Fruit fly (Drosophila melanogaster): ENCODE data around the gene CG13133.

CG13133 gene

DNA sequence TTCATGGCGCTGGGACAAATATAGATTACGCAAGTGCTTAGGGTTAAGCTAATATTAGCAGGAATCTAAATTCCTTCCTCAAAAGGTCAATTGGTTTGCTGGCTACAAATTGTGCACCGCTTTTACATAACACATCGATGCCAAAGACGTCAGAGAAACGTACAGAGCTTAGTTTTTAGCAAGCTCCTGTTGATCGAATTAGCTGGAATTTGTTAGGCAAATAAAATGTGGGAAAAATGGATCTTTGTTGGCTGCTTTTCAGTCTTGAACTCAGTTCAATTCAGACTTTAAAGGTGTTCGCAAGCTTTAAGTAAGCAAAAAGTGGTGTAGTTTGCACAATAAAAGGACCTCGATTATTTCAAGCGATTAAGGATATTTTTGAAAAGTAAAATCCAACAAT lies 1.6 kb upstream of the CG13133 start, which contains the start of gene CG34109:
Gene CG34109 (plus strand): TSS at position 301 of the 400 bp plus-strand sequence.
- TF ChIP-seq CG11617 (GFP tag; optimal IDR thresholded peaks at IDR 0.05) (no peak), Mnt (GFP tag; optimal IDR thresholded peaks at IDR 0.05) (no peak), kay (GFP tag; ENCODE audit: borderline replicate concordance) (no peak), bab1 (GFP tag; optimal IDR thresholded peaks at IDR 0.05) (no peak), tj (GFP tag; optimal IDR thresholded peaks at IDR 0.05) (no peak)

DNA sequence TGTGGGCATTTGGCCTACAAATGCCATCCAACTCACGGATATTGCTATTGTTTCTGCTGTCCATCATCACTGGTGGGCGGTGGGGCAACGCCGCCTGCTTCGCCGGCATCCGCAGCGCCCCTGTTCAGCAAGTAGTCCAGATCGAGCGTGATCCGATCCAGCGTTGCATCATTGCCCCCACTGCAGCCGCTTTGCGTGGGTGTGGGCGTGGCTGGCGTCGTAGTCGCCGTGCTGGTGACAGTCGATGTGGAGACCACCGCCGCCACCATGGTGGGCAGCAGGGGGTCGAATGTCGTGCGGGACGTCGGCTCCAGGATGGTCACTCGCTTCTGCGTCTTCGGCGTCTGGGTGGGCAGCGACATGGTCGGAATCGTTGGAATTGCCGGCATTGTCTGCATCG lies 27.4 kb downstream of the CG13133 start:
- no peak for TF ChIP-seq CG11617 (GFP tag; optimal IDR thresholded peaks at IDR 0.05)
- no peak for TF ChIP-seq ovo (GFP tag; optimal IDR thresholded peaks at IDR 0.05)
- TF ChIP-seq Hr96 (GFP tag; optimal IDR thresholded peaks at IDR 0.05), result no peak
- no peak for TF ChIP-seq CG33017 (tag; optimal IDR thresholded peaks at IDR 0.05)
- no peak for TF ChIP-seq tj (GFP tag; optimal IDR thresholded peaks at IDR 0.05)
- no peak for TF ChIP-seq bab1 (GFP tag; optimal IDR thresholded peaks at IDR 0.05)
- no peak for TF ChIP-seq CG7045 (GFP tag; optimal IDR thresholded peaks at IDR 0.05)
- no peak for TF ChIP-seq CG12768 (GFP tag; optimal IDR thresholded peaks at IDR 0.05)
- TF ChIP-seq CG7101 (tag; optimal IDR thresholded peaks at IDR 0.05), result no peak
- TF ChIP-seq pad (GFP tag; optimal IDR thresholded peaks at IDR 0.05), result no peak
- TF ChIP-seq CG14711 (tag; optimal IDR thresholded peaks at IDR 0.05), result no peak
- TF ChIP-seq Crg-1 (GFP tag; optimal IDR thresholded peaks at IDR 0.05), result no peak

DNA sequence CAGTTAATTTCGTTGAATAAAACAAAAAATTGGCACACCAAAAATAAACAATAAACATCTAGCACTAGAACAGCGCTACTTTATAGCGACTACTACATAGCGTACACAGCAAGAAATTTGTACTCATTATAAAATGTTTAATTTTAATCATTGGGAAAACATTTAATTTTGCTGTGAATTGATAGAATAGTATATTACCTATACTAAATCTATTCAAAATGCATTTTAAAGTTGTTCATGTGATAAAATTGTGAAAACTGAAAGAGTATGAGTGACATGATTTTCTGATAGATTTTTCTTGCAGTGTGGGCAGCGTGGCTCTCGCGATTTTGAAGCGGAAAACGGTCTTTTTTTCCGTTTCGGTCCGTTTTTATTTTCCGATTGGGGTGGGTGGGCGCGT lies 30.9 kb downstream of the CG13133 start:
- TF ChIP-seq CG7101 (tag; optimal IDR thresholded peaks at IDR 0.05) (no peak), Clk (GFP tag; optimal IDR thresholded peaks at IDR 0.05) (no peak), bab1 (GFP tag; optimal IDR thresholded peaks at IDR 0.05) (peak; percentile 29), tj (GFP tag; optimal IDR thresholded peaks at IDR 0.05) (no peak)

DNA sequence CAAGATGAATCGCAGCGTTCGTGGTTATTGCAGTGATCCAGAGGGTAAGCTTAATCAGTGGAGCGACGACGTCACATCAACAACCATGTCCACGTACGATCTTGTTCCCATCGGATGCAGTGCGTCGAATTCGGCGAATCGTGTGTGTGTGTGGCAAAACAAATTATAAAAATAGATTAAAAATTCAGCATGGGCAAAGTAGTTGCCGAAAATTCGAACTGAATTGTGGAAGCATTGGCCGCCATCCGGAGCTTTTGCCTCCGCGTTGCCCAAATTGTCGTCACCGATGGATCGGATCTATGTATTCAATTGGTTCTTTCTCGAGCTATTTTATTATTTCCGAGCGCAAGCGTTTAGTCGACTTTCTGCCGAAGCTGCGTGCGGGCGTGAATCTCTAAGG lies 31.7 kb downstream of the CG13133 start, which contains the start of gene Spn31A:
Gene Spn31A (plus strand): TSS at position 301 of the 400 bp plus-strand sequence.
- TF ChIP-seq toe (GFP tag; optimal IDR thresholded peaks at IDR 0.05), result no peak
- no peak for TF ChIP-seq Clk (GFP tag; optimal IDR thresholded peaks at IDR 0.05)
- TF ChIP-seq CG33017 (tag; optimal IDR thresholded peaks at IDR 0.05), result no peak
- TF ChIP-seq bab1 (GFP tag; optimal IDR thresholded peaks at IDR 0.05), result no peak
- no peak for TF ChIP-seq ovo (GFP tag; optimal IDR thresholded peaks at IDR 0.05)
- no peak for TF ChIP-seq CG14711 (tag; optimal IDR thresholded peaks at IDR 0.05)
- TF ChIP-seq pad (GFP tag; optimal IDR thresholded peaks at IDR 0.05), result no peak
- no peak for TF ChIP-seq Crg-1 (GFP tag; optimal IDR thresholded peaks at IDR 0.05)
- no peak for TF ChIP-seq Hr96 (GFP tag; optimal IDR thresholded peaks at IDR 0.05)
- TF ChIP-seq CG7045 (GFP tag; optimal IDR thresholded peaks at IDR 0.05), result no peak
- TF ChIP-seq CG7101 (tag; optimal IDR thresholded peaks at IDR 0.05), result no peak
- TF ChIP-seq CG1620 (GFP tag; optimal IDR thresholded peaks at IDR 0.05), result no peak
- TF ChIP-seq kay (GFP tag; ENCODE audit: borderline replicate concordance), result no peak
- no peak for TF ChIP-seq cnc (optimal IDR thresholded peaks at IDR 0.05)
- no peak for TF ChIP-seq tj (GFP tag; optimal IDR thresholded peaks at IDR 0.05)
- TF ChIP-seq CG5204 (GFP tag; optimal IDR thresholded peaks at IDR 0.05), result no peak
- TF ChIP-seq cic (GFP tag; optimal IDR thresholded peaks at IDR 0.05), result no peak
- TF ChIP-seq CG11617 (GFP tag; optimal IDR thresholded peaks at IDR 0.05), result no peak

DNA sequence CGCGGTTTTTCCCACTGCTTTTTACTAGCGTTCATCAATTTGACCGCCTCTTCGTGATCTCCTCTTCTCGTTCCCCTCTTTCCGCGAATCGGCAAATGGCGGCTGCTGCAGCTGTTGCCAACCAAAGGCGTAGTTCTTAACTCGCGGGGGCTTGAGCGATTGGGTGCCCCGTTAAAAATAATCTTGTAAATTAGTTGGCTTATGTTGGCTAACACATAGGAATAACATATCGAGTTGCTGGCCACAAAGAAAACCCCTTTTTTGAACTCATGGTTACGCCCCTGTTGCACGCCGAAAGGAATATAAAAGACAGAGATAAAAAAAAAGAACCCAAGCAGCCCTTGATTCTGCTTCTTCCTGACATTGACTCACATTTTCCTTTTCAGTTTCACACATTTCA lies 35.0 kb downstream of the CG13133 start:
- no peak for TF ChIP-seq Crg-1 (GFP tag; optimal IDR thresholded peaks at IDR 0.05)
- TF ChIP-seq bab1 (GFP tag; optimal IDR thresholded peaks at IDR 0.05), result peak; percentile 86
- no peak for TF ChIP-seq CG11617 (GFP tag; optimal IDR thresholded peaks at IDR 0.05)
- TF ChIP-seq ovo (GFP tag; optimal IDR thresholded peaks at IDR 0.05), result no peak
- TF ChIP-seq Clk (GFP tag; optimal IDR thresholded peaks at IDR 0.05), result no peak
- TF ChIP-seq CG14711 (tag; optimal IDR thresholded peaks at IDR 0.05), result peak; percentile 56
- peak; percentile 27 for TF ChIP-seq Hr96 (GFP tag; optimal IDR thresholded peaks at IDR 0.05)
- peak; percentile 3 for TF ChIP-seq CG1620 (GFP tag; optimal IDR thresholded peaks at IDR 0.05)
- no peak for TF ChIP-seq tj (GFP tag; optimal IDR thresholded peaks at IDR 0.05)
- no peak for TF ChIP-seq cnc (optimal IDR thresholded peaks at IDR 0.05)
- TF ChIP-seq kay (GFP tag; ENCODE audit: borderline replicate concordance), result no peak
- TF ChIP-seq Mnt (GFP tag; optimal IDR thresholded peaks at IDR 0.05), result no peak
- peak; percentile 65 for TF ChIP-seq pad (GFP tag; optimal IDR thresholded peaks at IDR 0.05)
- TF ChIP-seq cic (GFP tag; optimal IDR thresholded peaks at IDR 0.05), result no peak
- no peak for TF ChIP-seq CG12768 (GFP tag; optimal IDR thresholded peaks at IDR 0.05)
- TF ChIP-seq CG5204 (GFP tag; optimal IDR thresholded peaks at IDR 0.05), result no peak
- peak; percentile 52 for TF ChIP-seq CG7101 (tag; optimal IDR thresholded peaks at IDR 0.05)
- TF ChIP-seq CG7045 (GFP tag; optimal IDR thresholded peaks at IDR 0.05), result no peak
- TF ChIP-seq toe (GFP tag; optimal IDR thresholded peaks at IDR 0.05), result no peak
- TF ChIP-seq CG33017 (tag; optimal IDR thresholded peaks at IDR 0.05), result no peak

DNA sequence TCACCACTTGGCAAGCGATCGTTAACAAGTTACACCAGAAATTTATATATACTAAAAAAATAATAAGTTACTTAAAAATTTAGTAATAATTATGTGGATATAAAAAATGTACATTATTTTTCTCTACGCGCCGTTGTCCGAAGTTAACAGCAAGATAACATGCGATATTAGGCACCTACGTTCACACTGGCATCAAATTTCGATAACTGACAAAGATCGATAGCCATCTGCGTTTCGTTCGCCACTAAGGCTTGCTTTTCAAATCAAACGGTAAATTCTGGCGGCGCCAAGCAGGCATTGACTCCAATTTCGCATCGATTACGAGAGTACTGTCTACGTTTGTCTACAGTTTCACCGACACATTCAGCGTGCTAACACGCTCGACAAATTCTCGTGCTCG lies 35.5 kb downstream of the CG13133 start, which contains the start of gene Pen:
Gene Pen (plus strand): TSS at position 196 of the 400 bp plus-strand sequence.
- TF ChIP-seq ovo (GFP tag; optimal IDR thresholded peaks at IDR 0.05) (no peak), CG7101 (tag; optimal IDR thresholded peaks at IDR 0.05) (no peak), kay (GFP tag; ENCODE audit: borderline replicate concordance) (no peak), bab1 (GFP tag; optimal IDR thresholded peaks at IDR 0.05) (no peak), CG1620 (GFP tag; optimal IDR thresholded peaks at IDR 0.05) (no peak), CG11617 (GFP tag; optimal IDR thresholded peaks at IDR 0.05) (no peak), Clk (GFP tag; optimal IDR thresholded peaks at IDR 0.05) (no peak), cnc (optimal IDR thresholded peaks at IDR 0.05) (no peak), CG33017 (tag; optimal IDR thresholded peaks at IDR 0.05) (no peak)
